Fruit fly (Drosophila melanogaster) whole organism, embryonic: ENCODE data around the gene CG5731.

Source experiments
- CG1024 ChIP-seq: fragments of 200-800 bp; sonication (Bioruptor generic); IDR thresholded peaks from 2 replicates; pipeline ENCODE4 v1.3.6; 2022; ENCODE audit warnings: missing biosample characterization, missing genetic modification characterization
- CG10543 ChIP-seq: fragments of 200-800 bp; sonication (Bioruptor generic); optimal IDR thresholded peaks from 3 replicates; lab custom pipeline; 2017; ENCODE audit warnings: missing biosample characterization, mild to moderate bottlenecking, missing genetic modification characterization, moderate library complexity
- CG11085 ChIP-seq: fragments of 200-800 bp; sonication (Bioruptor generic); IDR thresholded peaks from 2 replicates; pipeline ENCODE4 v1.3.6; 2022; ENCODE audit warnings: missing biosample characterization, missing genetic modification characterization
- CG12299 ChIP-seq: fragments of 200-800 bp; sonication (Bioruptor generic); optimal IDR thresholded peaks from 2 replicates; lab custom pipeline; 2018; ENCODE audit warnings: missing biosample characterization, mild to moderate bottlenecking, missing genetic modification characterization
- CG14014 ChIP-seq: fragments of 200-800 bp; sonication (Bioruptor generic); IDR thresholded peaks from 2 replicates; pipeline ENCODE4 v1.3.6; 2022; ENCODE audit warnings: missing biosample characterization, missing genetic modification characterization
- CG15514 ChIP-seq: fragments of 200-800 bp; sonication (Bioruptor generic); optimal IDR thresholded peaks from 3 replicates; lab custom pipeline; 2017; ENCODE audit warnings: missing biosample characterization, missing genetic modification characterization, mild to moderate bottlenecking, moderate library complexity, missing genetic modification reagents
- CG16813 ChIP-seq: fragments of 200-800 bp; sonication (Bioruptor generic); IDR thresholded peaks from 3 replicates; pipeline ENCODE4 v1.3.6; 2022; ENCODE audit warnings: missing biosample characterization, missing genetic modification characterization; ENCODE audit not compliant: partially characterized antibody
- CG1792 ChIP-seq: fragments of 200-800 bp; sonication (Bioruptor generic); optimal IDR thresholded peaks from 2 replicates; lab custom pipeline; 2016; ENCODE audit warnings: missing biosample characterization, missing genetic modification characterization
- CG2678 ChIP-seq: fragments of 200-800 bp; sonication (Bioruptor generic); optimal IDR thresholded peaks from 3 replicates; lab custom pipeline; 2019; ENCODE audit warnings: missing biosample characterization, mild to moderate bottlenecking, missing genetic modification characterization, moderate library complexity
- CG30020 ChIP-seq: fragments of 200-800 bp; optimal IDR thresholded peaks from 2 replicates; lab custom pipeline; 2019; ENCODE audit warnings: missing biosample characterization, mild to moderate bottlenecking, missing genetic modification characterization, moderate library complexity
- CG3065 ChIP-seq: fragments of 200-800 bp; sonication (Bioruptor generic); optimal IDR thresholded peaks from 2 replicates; lab custom pipeline; 2016; ENCODE audit warnings: missing biosample characterization, missing genetic modification characterization
- CG3995 ChIP-seq: fragments of 200-800 bp; sonication (Bioruptor generic); optimal IDR thresholded peaks from 3 replicates; lab custom pipeline; 2016; ENCODE audit warnings: missing biosample characterization, missing genetic modification characterization
- CG4617 ChIP-seq: fragments of 200-800 bp; sonication (Bioruptor generic); optimal IDR thresholded peaks from 3 replicates; lab custom pipeline; 2016; ENCODE audit warnings: missing biosample characterization, missing genetic modification characterization, borderline replicate concordance
- CG6175 ChIP-seq: fragments of 200-800 bp; sonication (Bioruptor generic); IDR thresholded peaks from 3 replicates; pipeline ENCODE4 v1.3.6; 2022; ENCODE audit warnings: missing biosample characterization, missing genetic modification characterization
- CG7745 ChIP-seq: fragments of 200-800 bp; sonication (Bioruptor generic); optimal IDR thresholded peaks from 2 replicates; lab custom pipeline; 2018; ENCODE audit warnings: missing biosample characterization, mild to moderate bottlenecking, missing genetic modification characterization, moderate library complexity
- CG7786 ChIP-seq: fragments of 200-800 bp; sonication (Bioruptor generic); optimal IDR thresholded peaks from 2 replicates; lab custom pipeline; 2016; ENCODE audit warnings: missing biosample characterization, missing genetic modification characterization
- CG8359 ChIP-seq: fragments of 200-800 bp; sonication (Bioruptor generic); optimal IDR thresholded peaks from 2 replicates; lab custom pipeline; 2017; ENCODE audit warnings: missing biosample characterization, mild to moderate bottlenecking, missing genetic modification characterization, borderline replicate concordance
- CG8478 ChIP-seq: fragments of >200 bp; optimal IDR thresholded peaks from 2 replicates; lab custom pipeline; 2018
- CG9609 ChIP-seq: fragments of 200-800 bp; sonication (Bioruptor generic); optimal IDR thresholded peaks from 3 replicates; lab custom pipeline; 2016; ENCODE audit warnings: missing biosample characterization, missing genetic modification characterization
- CTCF ChIP-seq: fragments of 200-800 bp; sonication (Bioruptor generic); optimal IDR thresholded peaks from 2 replicates; lab custom pipeline; 2017; ENCODE audit warnings: missing biosample characterization, mild to moderate bottlenecking, missing genetic modification characterization, moderate library complexity
- Chrac-16 ChIP-seq: fragments of 200-800 bp; sonication (Bioruptor generic); optimal IDR thresholded peaks from 3 replicates; lab custom pipeline; 2016; ENCODE audit warnings: missing biosample characterization, missing genetic modification characterization
- CoRest ChIP-seq: fragments of 200-800 bp; sonication (Bioruptor generic); optimal IDR thresholded peaks from 3 replicates; lab custom pipeline; 2018; ENCODE audit warnings: missing biosample characterization, mild to moderate bottlenecking, missing genetic modification characterization, moderate library complexity
- Dll ChIP-seq: fragments of 200-800 bp; sonication (Bioruptor generic); IDR thresholded peaks from 4 replicates; pipeline ENCODE4 v1.3.6; 2022; ENCODE audit warnings: missing biosample characterization, missing genetic modification characterization; ENCODE audit not compliant: partially characterized antibody
- E2f2 ChIP-seq: fragments of 200-800 bp; sonication (Bioruptor generic); IDR thresholded peaks from 2 replicates; pipeline ENCODE4 v1.3.6; 2022; ENCODE audit warnings: missing biosample characterization, missing genetic modification characterization
- Eip74EF ChIP-seq, 2 experiments: fragments of 200-800 bp in 1 of 2; fragments of >200 bp in 1 of 2; sonication (Bioruptor generic) in 1 of 2; optimal IDR thresholded peaks; 2 replicates each; lab custom pipeline; 2017 to 2019; ENCODE audit warnings: missing biosample characterization in 2 of 2, missing genetic modification characterization in 2 of 2, mild to moderate bottlenecking in 1 of 2, moderate library complexity in 1 of 2
- Gsc ChIP-seq: fragments of 200-800 bp; sonication (Bioruptor generic); IDR thresholded peaks from 2 replicates; pipeline ENCODE4 v1.3.6; 2022; ENCODE audit warnings: missing biosample characterization, missing genetic modification characterization
- HHEX ChIP-seq: fragments of 200-800 bp; sonication (Bioruptor generic); optimal IDR thresholded peaks from 3 replicates; lab custom pipeline; 2017; ENCODE audit warnings: missing biosample characterization, mild to moderate bottlenecking, missing genetic modification characterization, missing genetic modification reagents
- HmgD ChIP-seq: fragments of 200-800 bp; sonication (Bioruptor generic); optimal IDR thresholded peaks from 3 replicates; lab custom pipeline; 2016; ENCODE audit warnings: missing biosample characterization, missing genetic modification characterization
- MESR4 ChIP-seq: fragments of 200-800 bp; sonication (Bioruptor generic); optimal IDR thresholded peaks from 2 replicates; lab custom pipeline; 2018; ENCODE audit warnings: missing biosample characterization, mild to moderate bottlenecking, missing genetic modification characterization, moderate library complexity
- Mad ChIP-seq: fragments of 200-800 bp; sonication (Bioruptor generic); optimal IDR thresholded peaks from 2 replicates; lab custom pipeline; 2016; ENCODE audit warnings: missing biosample characterization, missing genetic modification characterization
- NC2α ChIP-seq: fragments of 200-800 bp; sonication (Bioruptor generic); optimal IDR thresholded peaks from 2 replicates; lab custom pipeline; 2016; ENCODE audit warnings: missing biosample characterization, missing genetic modification characterization
- NC2β ChIP-seq: fragments of 200-800 bp; sonication (Bioruptor generic); optimal IDR thresholded peaks from 2 replicates; lab custom pipeline; 2016; ENCODE audit warnings: missing biosample characterization, missing genetic modification characterization
- Nf-YA ChIP-seq: fragments of 200-800 bp; sonication (Bioruptor generic); IDR thresholded peaks from 2 replicates; pipeline ENCODE4 v1.3.6; 2022; ENCODE audit warnings: missing biosample characterization, missing genetic modification characterization
- Oli ChIP-seq: fragments of 200-800 bp; sonication (Bioruptor generic); optimal IDR thresholded peaks from 2 replicates; lab custom pipeline; 2018; ENCODE audit warnings: missing biosample characterization, mild to moderate bottlenecking, missing genetic modification characterization, moderate library complexity
- Scr ChIP-seq: fragments of 200-800 bp; sonication (Bioruptor generic); IDR thresholded peaks from 2 replicates; pipeline ENCODE4 v1.3.6; 2022; ENCODE audit warnings: missing biosample characterization, missing genetic modification characterization; ENCODE audit not compliant: partially characterized antibody
- exex ChIP-seq: fragments of 200-800 bp; sonication (Bioruptor generic); optimal IDR thresholded peaks from 4 replicates; lab custom pipeline; 2018; ENCODE audit warnings: missing biosample characterization, mild to moderate bottlenecking, missing genetic modification characterization, moderate library complexity
- grau ChIP-seq: fragments of 200-800 bp; optimal IDR thresholded peaks from 3 replicates; lab custom pipeline; 2019; ENCODE audit warnings: missing biosample characterization, mild to moderate bottlenecking, missing genetic modification characterization, moderate library complexity
- hkb ChIP-seq, 2 experiments: fragments of 200-800 bp in 1 of 2; fragments of >200 bp in 1 of 2; sonication (Bioruptor generic) in 1 of 2; IDR thresholded peaks in 1 of 2; optimal IDR thresholded peaks in 1 of 2; 2 replicates each; pipeline versions ENCODE4 v1.3.6 to Lab custom; 2017 to 2022; ENCODE audit warnings: missing biosample characterization in 1 of 2, missing genetic modification characterization in 1 of 2
- lmd ChIP-seq: fragments of 200-800 bp; sonication (Bioruptor generic); IDR thresholded peaks from 2 replicates; pipeline ENCODE4 v1.3.6; 2022; ENCODE audit warnings: missing biosample characterization, missing genetic modification characterization
- pfk ChIP-seq: fragments of 200-800 bp; sonication (Bioruptor generic); optimal IDR thresholded peaks from 2 replicates; lab custom pipeline; 2018; ENCODE audit warnings: missing biosample characterization, mild to moderate bottlenecking, missing genetic modification characterization, moderate library complexity
- row ChIP-seq: fragments of 200-800 bp; sonication (Bioruptor generic); IDR thresholded peaks from 3 replicates; pipeline ENCODE4 v1.3.6; 2022; ENCODE audit warnings: missing biosample characterization, missing genetic modification characterization
- run ChIP-seq: fragments of 200-800 bp; sonication (Bioruptor generic); optimal IDR thresholded peaks from 3 replicates; lab custom pipeline; 2018; ENCODE audit warnings: missing biosample characterization, mild to moderate bottlenecking, missing genetic modification characterization
- sc ChIP-seq, 3 experiments: fragments of >200 bp in 2 of 3; fragments of 200-800 bp in 1 of 3; sonication (Bioruptor generic) in 1 of 3; optimal IDR thresholded peaks; 2 replicates in 2 of 3; 3 replicates in 1 of 3; lab custom pipeline; 2017; ENCODE audit warnings: mild to moderate bottlenecking in 1 of 3, missing biosample characterization in 1 of 3, missing genetic modification characterization in 1 of 3, missing genetic modification reagents in 1 of 3
- slbo ChIP-seq: fragments of 200-800 bp; sonication (Bioruptor generic); IDR thresholded peaks from 2 replicates; pipeline ENCODE4 v1.3.6; 2022; ENCODE audit warnings: missing biosample characterization, missing genetic modification characterization
- tgo ChIP-seq: fragments of 200-800 bp; sonication (Bioruptor generic); IDR thresholded peaks from 3 replicates; pipeline ENCODE4 v1.3.6; 2022; ENCODE audit warnings: missing biosample characterization, missing genetic modification characterization
- unc-4 ChIP-seq: fragments of 200-800 bp; sonication (Bioruptor generic); IDR thresholded peaks from 2 replicates; pipeline ENCODE4 v1.3.6; 2022; ENCODE audit warnings: missing biosample characterization, missing genetic modification characterization; ENCODE audit not compliant: partially characterized antibody
- vvl ChIP-seq: fragments of 200-800 bp; sonication (Bioruptor generic); IDR thresholded peaks from 2 replicates; pipeline ENCODE4 v1.3.6; 2022; ENCODE audit warnings: missing biosample characterization, missing genetic modification characterization
- zen ChIP-seq: fragments of 200-800 bp; sonication (Bioruptor generic); optimal IDR thresholded peaks from 3 replicates; lab custom pipeline; 2018; ENCODE audit warnings: missing biosample characterization, mild to moderate bottlenecking, missing genetic modification characterization, moderate library complexity
- zfh1 ChIP-seq: fragments of 200-800 bp; sonication (Bioruptor generic); IDR thresholded peaks from 3 replicates; pipeline ENCODE4 v1.3.6; 2022; ENCODE audit warnings: missing biosample characterization, missing genetic modification characterization

Gene CG5731

DNA sequence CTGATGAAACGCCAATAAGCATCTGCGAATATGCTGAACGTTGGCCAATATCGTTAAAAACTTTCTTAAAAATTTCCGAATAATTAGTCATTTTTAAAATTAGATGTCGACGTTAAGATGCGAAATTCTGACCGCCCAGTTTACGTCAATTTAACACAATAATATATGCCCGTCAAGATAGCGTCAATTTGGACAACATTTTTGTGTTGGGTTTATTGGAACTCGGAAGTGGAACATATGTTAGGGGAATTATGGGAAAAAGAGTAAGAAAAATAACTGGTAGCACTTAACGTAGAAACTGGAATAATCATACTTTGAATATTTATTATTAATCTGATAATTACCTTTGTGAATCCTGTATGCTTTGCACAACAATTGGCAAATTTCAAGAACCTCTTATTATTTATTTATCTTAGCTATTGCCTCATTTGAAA is 46.2 kb upstream of the CG5731 start, which contains the start of gene CG5676 (continued):
- TF ChIP-seq row (GFP tag; lab: Robert Waterston, UW), result peak; percentile 50; the same call in 1 of the 3 replicates
- TF ChIP-seq CG1024 (GFP tag; lab: Robert Waterston, UW), result peak; percentile 90
- TF ChIP-seq zen, result peak; percentile 56
- no peak for TF ChIP-seq CG7786 (GFP tag; lab: Kevin White, UChicago)
- TF ChIP-seq E2f2 (GFP tag; lab: Robert Waterston, UW), result 0 out of 2 replicates have a peak, but pooled peaks have one; percentile 8
- peak; percentile 36 for TF ChIP-seq CG7745
- TF ChIP-seq run, result no peak
- TF ChIP-seq, all 482 proteins: peak for 43

dm6 chr2L:10251592-10251991 is 42.0 kb upstream of the CG5731 start, which contains the start of gene Ror:
TSS of gene Ror (plus strand) at chr2L:10251843.
- no peak for TF ChIP-seq CoRest (tag; lab: Kevin White, UChicago)
- TF ChIP-seq vvl (GFP tag; lab: Robert Waterston, UW), result no peak
- no peak for TF ChIP-seq CG10543 (GFP tag; lab: Kevin White, UChicago)
- TF ChIP-seq CG11085 (GFP tag; lab: Robert Waterston, UW), result no peak
- TF ChIP-seq slbo, result no peak
- no peak for TF ChIP-seq NC2β (GFP tag; lab: Kevin White, UChicago)
- TF ChIP-seq NC2α (GFP tag; lab: Kevin White, UChicago), result no peak
- no peak for TF ChIP-seq CG2678
- no peak for TF ChIP-seq pfk (GFP tag; lab: Kevin White, UChicago)
- TF ChIP-seq Scr (GFP tag; lab: Robert Waterston, UW), result peak; percentile 47; the same call in 1 of the 2 replicates
- no peak for TF ChIP-seq Nf-YA (GFP tag; lab: Robert Waterston, UW)
- TF ChIP-seq CTCF (GFP tag; lab: Kevin White, UChicago), result no peak
- TF ChIP-seq CG3995, result no peak
- no peak for TF ChIP-seq CG16813 (GFP tag; lab: Robert Waterston, UW)
- TF ChIP-seq Gsc (GFP tag; lab: Robert Waterston, UW), result no peak
- no peak for TF ChIP-seq HHEX (GFP tag; lab: Kevin White, UChicago)
- TF ChIP-seq Dll, result 0 out of 4 replicates have a peak, but pooled peaks have one; percentile 12
- TF ChIP-seq unc-4, result peak; percentile 47; the same call in 1 of the 2 replicates
- TF ChIP-seq sc (optimal IDR thresholded peaks at IDR 0.05; lab: Kevin White, UChicago), result no peak
- TF ChIP-seq sc (GFP tag; optimal IDR thresholded peaks at IDR 0.05; lab: Kevin White, UChicago), result no peak
- TF ChIP-seq CG30020 (tag; lab: Kevin White, UChicago), result peak; percentile 64
- no peak for TF ChIP-seq tgo (GFP tag; lab: Robert Waterston, UW)
- TF ChIP-seq CG15514 (GFP tag; lab: Kevin White, UChicago), result no peak
- TF ChIP-seq grau, result no peak
- TF ChIP-seq CG1792 (GFP tag; lab: Kevin White, UChicago), result no peak
- no peak for TF ChIP-seq Oli (tag; lab: Kevin White, UChicago)
- no peak for TF ChIP-seq zfh1 (GFP tag; lab: Robert Waterston, UW)
- TF ChIP-seq lmd, result no peak
- TF ChIP-seq exex (tag; lab: Kevin White, UChicago), result no peak
- TF ChIP-seq Mad (GFP tag; lab: Kevin White, UChicago), result no peak
- TF ChIP-seq Eip74EF (GFP tag; optimal IDR thresholded peaks at IDR 0.05; lab: Kevin White, UChicago), result no peak
- TF ChIP-seq Chrac-16 (GFP tag; lab: Kevin White, UChicago), result no peak
- TF ChIP-seq CG8359 (GFP tag; lab: Kevin White, UChicago), result no peak
- peak; percentile 7 for TF ChIP-seq MESR4 (GFP tag; lab: Kevin White, UChicago)
- TF ChIP-seq CG6175 (GFP tag; lab: Robert Waterston, UW), result no peak
- TF ChIP-seq CG12299, result no peak
- TF ChIP-seq CG9609, result no peak
- TF ChIP-seq CG14014, result no peak
- TF ChIP-seq CG4617 (GFP tag; lab: Kevin White, UChicago), result no peak
- TF ChIP-seq CG3065 (GFP tag; lab: Kevin White, UChicago), result no peak
- no peak for TF ChIP-seq hkb (optimal IDR thresholded peaks at IDR 0.05; lab: Kevin White, UChicago)
- TF ChIP-seq hkb (GFP tag; IDR thresholded peaks at IDR 0.05; lab: Robert Waterston, UW), result no peak
- TF ChIP-seq CG8478 (lab: Kevin White, UChicago), result no peak
- no peak for TF ChIP-seq HmgD
